Fruit fly (Drosophila melanogaster): Measurements from ENCODE around the gene CG14257.

Gene CG14257

DNA sequence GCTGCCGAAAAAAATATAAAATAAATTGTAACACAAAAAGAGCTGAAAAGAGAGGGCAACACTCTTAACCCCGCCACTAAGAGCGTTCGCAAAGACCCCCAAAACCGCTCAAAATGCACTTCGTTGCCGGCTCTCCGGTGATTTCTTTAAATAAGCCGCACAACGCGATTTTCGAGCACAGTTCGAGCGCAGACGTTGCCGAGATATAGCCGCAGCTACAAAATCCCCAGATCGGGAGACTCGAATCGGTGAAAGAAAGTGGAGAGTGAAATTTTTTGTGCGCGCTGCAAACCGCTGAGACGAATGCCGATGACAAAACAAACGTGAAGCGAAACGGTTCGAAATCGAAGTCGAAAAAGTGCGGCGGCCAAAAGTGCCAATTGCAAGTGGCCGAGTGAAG is at the start of gene CG14257:
Gene CG14257 (plus strand): TSS at position 177 of the 400 bp plus-strand sequence.
- no peak for TF ChIP-seq noc (tag; optimal IDR thresholded peaks at IDR 0.05)

- no peak for TF ChIP-seq noc (tag; optimal IDR thresholded peaks at IDR 0.05)
Measured at dm6 chr3R:27026009-27026408, 49.7 kb upstream of the CG14257 start, which contains the start of gene CG6271. TSS of gene CG6271 (minus strand) at chr3R:27026109.

dm6 chr3R:27033935-27034334 is 41.7 kb upstream of the CG14257 start:
- no peak for TF ChIP-seq noc (tag; optimal IDR thresholded peaks at IDR 0.05)

- TF ChIP-seq noc (tag; optimal IDR thresholded peaks at IDR 0.05) = no peak
Measured at dm6 chr3R:27040044-27040443, 35.6 kb upstream of the CG14257 start.

DNA sequence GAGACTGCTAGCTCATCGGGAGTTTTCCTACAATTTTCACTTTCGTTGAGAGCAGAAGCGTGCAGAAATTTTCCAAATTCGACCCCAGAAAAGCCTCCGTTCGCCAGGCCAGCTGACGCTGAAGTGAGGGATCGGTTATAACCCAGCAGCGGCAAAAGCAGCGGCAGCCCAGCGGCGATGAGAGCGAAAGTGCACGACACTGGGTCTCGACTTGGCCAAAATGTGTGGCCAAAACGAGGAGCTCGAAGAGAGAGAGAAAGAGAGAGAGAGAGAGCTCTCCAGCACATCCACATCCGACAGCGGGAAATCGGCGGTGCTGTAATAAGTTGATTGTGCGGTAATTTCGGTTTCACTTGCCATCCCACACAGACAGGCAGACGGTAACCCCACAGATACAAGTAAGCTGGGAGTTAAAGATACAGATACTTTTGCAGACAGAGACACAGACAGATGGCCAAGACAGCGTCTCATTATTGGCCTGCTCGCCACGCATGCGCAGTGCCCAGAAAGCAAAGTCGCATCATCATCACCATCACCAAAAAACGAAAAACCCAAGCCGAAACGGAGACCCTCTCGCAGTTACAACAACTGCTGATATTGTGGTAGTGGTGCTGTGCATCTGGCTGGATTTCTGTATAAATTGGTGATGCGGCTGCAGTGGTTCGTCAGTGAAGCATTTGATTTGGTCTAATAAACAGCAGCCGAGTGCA is 27.0 kb upstream of the CG14257 start, which contains the start of gene TwdlT:
Gene TwdlT (plus strand): TSS at position 660 of the 710 bp plus-strand sequence.
- no peak for TF ChIP-seq noc (tag; optimal IDR thresholded peaks at IDR 0.05)

DNA sequence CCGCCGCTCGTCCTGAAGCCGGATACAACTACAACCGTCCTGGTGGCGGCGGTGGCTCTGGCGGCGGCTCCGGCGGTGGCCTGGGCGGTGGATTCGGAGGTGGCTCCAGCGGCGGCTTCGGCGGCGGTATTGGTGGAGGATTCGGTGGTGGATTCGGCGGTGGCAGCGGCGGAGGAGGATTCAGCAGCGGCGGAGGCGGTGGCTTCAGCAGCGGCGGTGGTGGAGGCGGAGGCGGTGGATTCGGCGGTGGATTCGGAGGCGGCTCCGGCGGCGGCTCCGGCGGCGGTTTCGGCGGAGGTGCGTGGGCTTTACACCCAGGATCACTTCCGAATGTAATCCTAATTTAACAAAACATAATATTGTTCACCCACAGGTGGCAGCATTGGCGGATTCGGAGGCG is 26.1 kb upstream of the CG14257 start:
- TF ChIP-seq noc (tag; optimal IDR thresholded peaks at IDR 0.05) = no peak

DNA sequence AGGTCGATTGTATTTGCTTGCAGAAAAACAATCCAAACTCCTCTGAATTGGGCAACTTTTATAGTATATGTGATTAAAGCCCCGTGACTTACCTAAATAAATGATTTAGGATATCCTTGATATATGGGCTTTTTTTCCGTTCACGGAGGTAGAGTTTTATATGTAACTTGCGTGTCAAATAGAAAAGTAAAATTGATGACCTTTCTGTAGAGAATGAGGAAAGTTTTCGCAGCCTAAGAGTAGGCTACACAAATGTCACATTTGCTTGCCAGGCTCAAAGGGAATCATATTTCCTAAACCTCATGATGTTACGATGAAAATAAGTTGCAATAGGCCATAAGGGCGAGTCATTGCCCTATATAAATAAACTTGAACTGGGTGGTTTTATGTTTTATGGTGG is 19.5 kb upstream of the CG14257 start:
- TF ChIP-seq noc (tag; optimal IDR thresholded peaks at IDR 0.05) = no peak

dm6 chr3R:27061916-27062315 is 13.8 kb upstream of the CG14257 start, which contains the start of gene CG34292:
TSS of gene CG34292 (plus strand) at chr3R:27062216.
- TF ChIP-seq noc (tag; optimal IDR thresholded peaks at IDR 0.05) = no peak

- TF ChIP-seq noc (tag; optimal IDR thresholded peaks at IDR 0.05) = no peak
Measured at dm6 chr3R:27064099-27064498, 11.6 kb upstream of the CG14257 start, which contains the start of gene Nep5. TSS of gene Nep5 (minus strand) at chr3R:27064199.

- TF ChIP-seq noc (tag; optimal IDR thresholded peaks at IDR 0.05) = no peak
Measured at dm6 chr3R:27065136-27065535, 10.5 kb upstream of the CG14257 start, which contains the start of gene CG43935. TSS of gene CG43935 (plus strand) at chr3R:27065436.

- no peak for TF ChIP-seq noc (tag; optimal IDR thresholded peaks at IDR 0.05)
Measured at dm6 chr3R:27067362-27067761, 8.3 kb upstream of the CG14257 start.

DNA sequence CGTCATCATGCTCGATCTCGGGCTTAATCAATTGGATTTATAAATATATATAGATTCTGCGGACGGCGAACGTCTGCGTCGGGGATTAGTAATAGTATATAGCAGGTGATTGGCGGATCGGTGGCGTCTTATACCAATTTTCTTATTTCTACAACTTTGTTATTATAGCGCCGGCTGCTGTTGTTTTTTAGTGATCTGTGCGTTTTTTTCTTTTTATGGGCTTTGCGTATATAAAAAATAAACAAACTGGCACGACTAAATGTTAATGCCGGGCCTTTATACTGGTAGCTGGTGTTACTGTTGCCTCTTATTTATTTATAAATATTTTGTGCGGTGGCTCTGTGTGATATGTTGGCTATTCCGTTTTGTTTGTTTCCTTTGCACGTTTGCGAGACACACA is 6.5 kb upstream of the CG14257 start:
- no peak for TF ChIP-seq noc (tag; optimal IDR thresholded peaks at IDR 0.05)

- no peak for TF ChIP-seq noc (tag; optimal IDR thresholded peaks at IDR 0.05)
Measured at dm6 chr3R:27069810-27070625, 5.7 kb upstream of the CG14257 start, which contains the start of gene spz. TSS of gene spz (minus strand) at chr3R:27070070.

- TF ChIP-seq noc (tag; optimal IDR thresholded peaks at IDR 0.05) = no peak
Measured at dm6 chr3R:27070906-27071498, 4.7 kb upstream of the CG14257 start.

DNA sequence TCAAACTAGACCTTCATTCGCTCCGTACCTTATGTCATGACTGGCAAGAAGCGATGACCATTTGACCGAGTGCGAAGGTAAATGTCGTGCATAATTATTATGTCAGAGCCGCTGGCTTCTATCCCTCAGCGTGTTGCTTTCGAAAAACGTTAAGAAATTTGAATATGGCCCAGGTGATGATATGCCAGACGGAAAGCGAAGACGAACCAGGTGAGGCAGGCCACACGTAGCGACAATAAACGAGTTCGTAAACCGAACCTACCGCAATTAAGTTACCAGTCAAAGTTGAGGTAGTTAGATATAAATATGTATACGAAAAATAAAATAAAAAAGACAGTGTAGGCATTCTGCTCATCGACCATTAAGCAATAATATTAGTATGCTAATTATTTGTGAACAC is 948 bp downstream of the CG14257 start:
- TF ChIP-seq noc (tag; optimal IDR thresholded peaks at IDR 0.05) = no peak

DNA sequence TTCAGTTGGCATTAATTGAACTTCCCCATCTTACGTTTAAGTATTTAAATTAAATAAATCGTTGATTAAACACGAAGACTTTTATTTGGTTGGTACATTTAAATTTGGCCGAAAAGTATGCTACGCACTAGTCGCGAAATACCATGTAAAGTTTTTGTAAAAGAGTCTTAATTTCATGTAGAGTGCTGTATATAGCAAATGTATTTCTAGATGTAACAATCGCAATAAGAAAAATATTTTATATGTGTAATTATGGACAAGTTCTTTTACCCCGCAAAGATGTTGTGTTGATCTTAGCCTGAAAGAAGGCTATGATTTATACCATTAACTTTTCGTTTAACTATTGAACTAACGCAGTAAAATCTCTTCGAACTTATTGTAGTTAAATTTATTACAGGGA is 7.1 kb downstream of the CG14257 start:
- no peak for TF ChIP-seq noc (tag; optimal IDR thresholded peaks at IDR 0.05)

Measured in whole organism, larva.